Worm (Caenorhabditis elegans) whole organism, L2 larva: ENCODE results near the gene idpa-2.

Source experiments
- C34F6.9 ChIP-seq: fragments of 150-350 bp; optimal IDR thresholded peaks from 2 replicates; lab custom pipeline; 2014; ENCODE audit warnings: missing biosample characterization, missing genetic modification characterization
- F13H6.1 ChIP-seq: sonication (generic microtip); optimal IDR thresholded peaks from 2 replicates; lab custom pipeline; 2016; ENCODE audit warnings: missing genetic modification characterization, missing compliant biosample characterization
- R02D3.7 ChIP-seq: fragments of 150-350 bp; optimal IDR thresholded peaks from 2 replicates; lab custom pipeline; 2014; ENCODE audit warnings: missing biosample characterization, missing genetic modification characterization
- Y55F3AM.14 ChIP-seq: fragments of 200-800 bp; sonication (Bioruptor generic); optimal IDR thresholded peaks from 2 replicates; lab custom pipeline; 2018; ENCODE audit warnings: mild to moderate bottlenecking, missing genetic modification characterization, missing compliant biosample characterization
- ZK546.5 ChIP-seq: sonication (generic microtip); optimal IDR thresholded peaks from 2 replicates; lab custom pipeline; 2017; ENCODE audit warnings: missing biosample characterization, missing genetic modification characterization
- alr-1 ChIP-seq: fragments of 150-350 bp; optimal IDR thresholded peaks from 2 replicates; lab custom pipeline; 2014; ENCODE audit warnings: missing biosample characterization, missing genetic modification characterization
- aly-2 ChIP-seq: fragments of 150-350 bp; optimal IDR thresholded peaks from 2 replicates; lab custom pipeline; 2014; ENCODE audit warnings: missing biosample characterization, missing genetic modification characterization
- ama-1 ChIP-seq: fragments of 150-350 bp; optimal IDR thresholded peaks from 2 replicates; lab custom pipeline; 2018; ENCODE audit warnings: inconsistent platforms
- blmp-1 ChIP-seq: sonication (generic microtip); optimal IDR thresholded peaks from 2 replicates; lab custom pipeline; 2017; ENCODE audit warnings: missing genetic modification characterization, mild to moderate bottlenecking, missing compliant biosample characterization, antibody characterized with exemption, moderate library complexity; ENCODE audit not compliant: insufficient read depth
- ceh-16 ChIP-seq: fragments of 150-350 bp; optimal IDR thresholded peaks from 2 replicates; lab custom pipeline; 2014; ENCODE audit warnings: missing biosample characterization, missing genetic modification characterization
- ceh-82 ChIP-seq: fragments of 150-350 bp; optimal IDR thresholded peaks from 2 replicates; lab custom pipeline; 2014; ENCODE audit warnings: missing biosample characterization, missing genetic modification characterization
- crh-2 ChIP-seq: sonication (generic microtip); optimal IDR thresholded peaks from 2 replicates; lab custom pipeline; 2017; ENCODE audit warnings: missing biosample characterization, missing genetic modification characterization
- dmd-4 ChIP-seq: sonication (generic microtip); optimal IDR thresholded peaks from 2 replicates; lab custom pipeline; 2017; ENCODE audit warnings: missing biosample characterization, missing genetic modification characterization
- egl-27 ChIP-seq: sonication (generic microtip); optimal IDR thresholded peaks from 3 replicates; lab custom pipeline; 2017; ENCODE audit warnings: missing biosample characterization, missing genetic modification reagents, missing genetic modification characterization
- elt-1 ChIP-seq: fragments of 150-350 bp; optimal IDR thresholded peaks from 2 replicates; lab custom pipeline; 2014; ENCODE audit warnings: missing biosample characterization, missing genetic modification characterization
- elt-3 ChIP-seq: sonication (generic microtip); optimal IDR thresholded peaks from 2 replicates; lab custom pipeline; 2017; ENCODE audit warnings: missing biosample characterization, missing genetic modification characterization
- fos-1 ChIP-seq: fragments of 150-350 bp; optimal IDR thresholded peaks from 2 replicates; lab custom pipeline; 2014; ENCODE audit warnings: missing biosample characterization, missing genetic modification characterization
- gmeb-1 ChIP-seq: fragments of 150-350 bp; optimal IDR thresholded peaks from 2 replicates; lab custom pipeline; 2014; ENCODE audit warnings: missing biosample characterization, missing genetic modification characterization
- lin-13 ChIP-seq: fragments of 150-350 bp; optimal IDR thresholded peaks from 2 replicates; lab custom pipeline; 2014; ENCODE audit warnings: missing biosample characterization, missing genetic modification reagents, missing genetic modification characterization
- lin-39 ChIP-seq: fragments of 150-350 bp; optimal IDR thresholded peaks from 2 replicates; lab custom pipeline; 2014; ENCODE audit warnings: missing biosample characterization, missing genetic modification reagents, missing genetic modification characterization
- lsy-2 ChIP-seq, 2 experiments: fragments of 150-350 bp in 1 of 2; sonication (generic microtip) in 1 of 2; optimal IDR thresholded peaks; 2 replicates each; lab custom pipeline; 2014 to 2017; ENCODE audit warnings: missing biosample characterization in 2 of 2, missing genetic modification characterization in 2 of 2
- mdl-1 ChIP-seq, 2 experiments: fragments of 150-350 bp in 1 of 2; sonication (generic microtip) in 1 of 2; optimal IDR thresholded peaks; 2 replicates each; lab custom pipeline; 2017; ENCODE audit warnings: missing biosample characterization in 2 of 2, missing genetic modification characterization in 2 of 2
- nhr-21 ChIP-seq: fragments of 150-350 bp; optimal IDR thresholded peaks from 2 replicates; lab custom pipeline; 2014; ENCODE audit warnings: missing biosample characterization, missing genetic modification characterization
- nhr-25 ChIP-seq: fragments of 150-350 bp; sonication (generic microtip); optimal IDR thresholded peaks from 3 replicates; lab custom pipeline; 2014; ENCODE audit warnings: missing biosample characterization, missing genetic modification characterization
- nhr-6 ChIP-seq: fragments of 150-350 bp; optimal IDR thresholded peaks from 2 replicates; lab custom pipeline; 2014; ENCODE audit warnings: missing biosample characterization, missing genetic modification characterization
- peb-1 ChIP-seq: fragments of 150-350 bp; optimal IDR thresholded peaks from 2 replicates; lab custom pipeline; 2014; ENCODE audit warnings: missing biosample characterization, missing genetic modification characterization
- sem-4 ChIP-seq: fragments of 150-350 bp; optimal IDR thresholded peaks from 2 replicates; lab custom pipeline; 2014; ENCODE audit warnings: missing biosample characterization, missing genetic modification reagents, missing genetic modification characterization
- skn-1 ChIP-seq: sonication (generic microtip); optimal IDR thresholded peaks from 2 replicates; lab custom pipeline; 2017; ENCODE audit warnings: missing biosample characterization, missing genetic modification characterization
- sma-3 ChIP-seq: sonication (generic microtip); optimal IDR thresholded peaks from 2 replicates; lab custom pipeline; 2016; ENCODE audit warnings: missing genetic modification reagents, missing genetic modification characterization, missing compliant biosample characterization
- sma-9 ChIP-seq, 2 experiments: fragments of 150-350 bp in 1 of 2; sonication (generic microtip) in 1 of 2; optimal IDR thresholded peaks; 2 replicates each; lab custom pipeline; 2014 to 2016; ENCODE audit warnings: missing genetic modification characterization in 2 of 2, mild to moderate bottlenecking in 1 of 2, missing biosample characterization in 1 of 2, missing compliant biosample characterization in 1 of 2, missing genetic modification reagents in 1 of 2, moderate library complexity in 1 of 2
- snpc-4 ChIP-seq: fragments of 150-350 bp; optimal IDR thresholded peaks from 2 replicates; lab custom pipeline; 2014; ENCODE audit warnings: missing biosample characterization, missing genetic modification characterization
- unc-55 ChIP-seq: fragments of 150-350 bp; sonication (generic microtip); optimal IDR thresholded peaks from 3 replicates; lab custom pipeline; 2014; ENCODE audit warnings: missing biosample characterization, missing genetic modification reagents, missing genetic modification characterization
- ztf-11 ChIP-seq: sonication (generic microtip); optimal IDR thresholded peaks from 2 replicates; lab custom pipeline; 2017; ENCODE audit warnings: missing biosample characterization, missing genetic modification characterization
- ztf-4 ChIP-seq: fragments of 150-350 bp; optimal IDR thresholded peaks from 2 replicates; lab custom pipeline; 2014; ENCODE audit warnings: missing biosample characterization, missing genetic modification characterization

Gene idpa-2

DNA sequence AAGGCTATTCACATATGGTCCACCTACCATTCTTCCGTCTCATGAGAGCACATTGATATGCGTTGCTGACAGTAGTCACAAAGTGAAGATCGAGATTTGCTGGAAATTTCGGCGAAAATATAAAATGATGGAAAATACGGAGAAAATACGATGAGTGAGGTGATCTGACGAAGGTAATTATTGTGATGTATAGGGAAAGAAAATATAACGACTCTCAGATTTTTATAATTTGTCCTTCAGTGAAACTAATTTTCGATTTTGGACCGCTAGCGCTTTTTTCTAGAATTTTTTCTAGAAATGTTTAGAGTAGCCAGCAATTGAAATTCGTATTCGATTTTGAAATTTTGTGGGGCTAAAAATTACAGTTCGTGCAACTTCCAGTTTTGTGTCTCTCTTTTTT is 36.6 kb upstream of the idpa-2 start, which contains the start of gene F46C5.2:
F46C5.2 (minus strand) TSS at position 101 of the 400 bp plus-strand sequence.
- TF ChIP-seq sma-3 (no peak), unc-55 (GFP tag; lab: Kevin White, UChicago) (no peak), crh-2 (tag; lab: Kevin White, UChicago) (no peak), alr-1 (no peak), ZK546.5 (no peak), ama-1 (lab: Kevin White, UChicago) (no peak), lin-13 (GFP tag; lab: Kevin White, UChicago) (no peak), nhr-25 (tag; lab: Kevin White, UChicago) (no peak), aly-2 (no peak), nhr-21 (no peak), gmeb-1 (no peak), elt-3 (tag; lab: Kevin White, UChicago) (no peak), peb-1 (no peak), ztf-4 (tag; lab: Kevin White, UChicago) (no peak), lin-39 (no peak), blmp-1 (tag; lab: Kevin White, UChicago) (no peak), fos-1 (tag; lab: Kevin White, UChicago) (no peak), Y55F3AM.14 (GFP tag; lab: Kevin White, UChicago) (no peak), elt-1 (tag; lab: Kevin White, UChicago) (no peak)

DNA sequence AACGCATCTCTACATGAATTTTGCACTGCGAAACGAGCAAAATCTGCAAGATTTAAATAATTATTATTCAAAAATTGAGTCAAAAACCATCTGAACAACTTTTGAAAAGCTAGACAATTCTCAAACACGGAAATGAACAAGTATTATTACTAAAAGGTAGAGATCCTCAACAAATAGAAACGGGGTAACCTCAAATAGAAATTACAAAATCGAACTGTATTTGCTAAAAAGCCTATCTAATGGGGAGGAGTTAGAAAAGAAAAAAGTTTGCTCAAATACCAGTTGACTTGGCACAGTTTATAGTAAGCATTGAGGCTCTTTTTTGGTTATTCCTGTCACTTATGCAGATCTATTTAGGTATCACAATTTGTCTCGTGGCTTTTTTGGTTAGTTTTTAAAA is 33.2 kb upstream of the idpa-2 start, which contains the start of gene nas-25:
nas-25 (plus strand) TSS at position 301 of the 400 bp plus-strand sequence.
- TF ChIP-seq skn-1 (tag; lab: Kevin White, UChicago), result no peak
- TF ChIP-seq elt-3 (tag; lab: Kevin White, UChicago), result no peak
- TF ChIP-seq egl-27 (tag; lab: Kevin White, UChicago), result no peak
- TF ChIP-seq peb-1, result no peak
- no peak for TF ChIP-seq blmp-1 (tag; lab: Kevin White, UChicago)
- TF ChIP-seq aly-2, result no peak
- no peak for TF ChIP-seq ceh-16
- no peak for TF ChIP-seq lin-39
- TF ChIP-seq sem-4 (tag; lab: Kevin White, UChicago), result no peak
- TF ChIP-seq snpc-4 (tag; lab: Kevin White, UChicago), result no peak
- TF ChIP-seq ama-1 (lab: Kevin White, UChicago), result no peak
- TF ChIP-seq ztf-4 (tag; lab: Kevin White, UChicago), result no peak

DNA sequence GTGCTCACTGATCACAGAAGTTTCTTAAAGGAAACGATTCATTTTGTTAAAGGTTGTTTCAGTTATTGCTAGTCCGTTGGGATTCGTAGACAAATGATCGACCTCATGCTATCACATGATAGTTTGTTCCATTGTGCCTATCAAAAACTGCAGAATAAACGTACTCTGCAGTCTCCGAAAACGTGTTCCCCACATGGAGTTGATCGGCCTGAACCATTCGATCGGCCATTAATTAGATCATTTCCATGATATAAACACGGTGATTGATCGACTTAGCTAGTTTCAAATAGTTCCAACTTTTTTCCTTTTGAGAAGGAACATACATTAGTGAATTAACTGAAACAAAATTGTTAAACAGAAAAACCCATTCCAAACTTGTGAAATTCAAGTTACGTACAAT is 30.2 kb upstream of the idpa-2 start:
- TF ChIP-seq crh-2 (tag; lab: Kevin White, UChicago) (peak; percentile 9), mdl-1 (tag; optimal IDR thresholded peaks at IDR 0.05; lab: Kevin White, UChicago) (peak in 1 of 2 experiments; percentile 45), lsy-2 (tag; optimal IDR thresholded peaks at IDR 0.05; lab: Kevin White, UChicago) (peak in 1 of 2 experiments; percentile 10), ceh-16 (no peak), R02D3.7 (no peak), Y55F3AM.14 (GFP tag; lab: Kevin White, UChicago) (no peak), sma-3 (peak; percentile 69), blmp-1 (tag; lab: Kevin White, UChicago) (peak; percentile 53), nhr-25 (tag; lab: Kevin White, UChicago) (peak; percentile 59), nhr-6 (tag; lab: Kevin White, UChicago) (peak; percentile 45), C34F6.9 (tag; lab: Kevin White, UChicago) (no peak), sma-9 (GFP tag; optimal IDR thresholded peaks at IDR 0.05; lab: Kevin White, UChicago) (peak; percentile 96), sma-9 (tag; optimal IDR thresholded peaks at IDR 0.05; lab: Kevin White, UChicago) (no peak), peb-1 (no peak), skn-1 (tag; lab: Kevin White, UChicago) (no peak), nhr-21 (peak; percentile 92)

DNA sequence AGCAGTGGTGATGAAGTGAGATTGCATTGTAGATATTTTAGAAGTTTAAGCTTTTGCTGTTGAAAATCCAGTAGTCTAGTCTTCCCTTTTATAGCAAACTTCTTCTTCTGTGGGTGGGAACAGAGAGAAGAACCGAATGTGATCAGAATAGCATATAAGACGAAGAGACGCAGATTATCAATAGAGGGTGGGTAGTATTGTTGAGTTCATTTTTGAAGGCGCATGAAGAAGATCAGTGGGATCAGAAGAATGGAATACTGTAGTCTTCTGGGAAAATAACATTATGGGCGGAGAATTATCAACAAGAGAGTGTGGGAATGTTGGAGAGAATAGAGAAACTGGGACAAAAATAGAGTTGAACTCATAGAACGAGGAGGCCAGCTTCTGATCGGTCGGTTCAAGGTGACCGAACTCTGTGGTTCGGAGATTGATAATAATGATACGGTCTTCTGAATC is 28.6 kb upstream of the idpa-2 start, which contains the start of gene F46C5.1:
F46C5.1 (minus strand) TSS at position 51 of the 456 bp plus-strand sequence.
- no peak for TF ChIP-seq dmd-4
- no peak for TF ChIP-seq ztf-11
- no peak for TF ChIP-seq F13H6.1 (tag; lab: Kevin White, UChicago)
- no peak for TF ChIP-seq fos-1 (tag; lab: Kevin White, UChicago)
- no peak for TF ChIP-seq ceh-82 (tag; lab: Kevin White, UChicago)
